Worm (Caenorhabditis elegans): Measurements from ENCODE around the gene M01H9.5.
A peak's percentile ranks its signal among the peaks of the same experiment; 100 is the strongest.

The M01H9.5 gene

DNA sequence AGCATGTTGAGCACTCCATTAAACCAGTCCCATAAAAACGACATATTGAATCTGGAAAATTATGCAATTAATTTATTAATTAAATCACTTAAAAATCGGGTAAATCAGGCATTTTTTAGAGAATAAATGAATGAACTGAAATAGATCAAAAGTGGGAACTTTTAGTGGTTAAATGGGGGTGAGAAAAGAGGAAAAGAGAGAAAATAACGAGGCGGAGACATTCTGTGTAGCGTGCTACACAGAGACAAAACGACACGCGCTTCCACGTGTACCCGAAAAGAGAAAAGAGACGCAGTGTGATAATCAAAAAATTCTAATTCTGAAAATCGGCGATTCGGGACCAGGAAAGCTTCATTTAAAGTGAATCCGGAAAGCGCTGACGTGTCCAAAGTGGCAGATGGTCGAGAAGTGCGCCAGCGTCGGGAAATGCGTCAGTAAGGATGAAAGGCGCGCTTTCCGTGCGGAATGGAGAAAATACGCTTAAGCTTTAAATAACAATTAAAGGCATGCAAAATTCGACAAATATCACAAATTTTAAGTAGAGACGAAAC, 48.1 kb downstream of the M01H9.5 start, which contains the start of gene sar-1 (continued):
- TF ChIP-seq ztf-25 (GFP tag; IDR thresholded peaks at IDR 0.05) (no peak), ccch-3 (GFP tag; optimal IDR thresholded peaks at IDR 0.05) (no peak), madf-10 (tag; optimal IDR thresholded peaks at IDR 0.05) (peak; percentile 24), F57A8.1 (GFP tag; optimal IDR thresholded peaks at IDR 0.05) (no peak), tbp1 (GFP tag; optimal IDR thresholded peaks at IDR 0.05) (peak; percentile 59), F39B2.1 (GFP tag; IDR thresholded peaks at IDR 0.05) (no peak), snpc-3.4 (tag; optimal IDR thresholded peaks at IDR 0.05) (peak; percentile 2), cebp-1 (GFP tag; IDR thresholded peaks at IDR 0.05) (no peak), cebp-1 (tag; optimal IDR thresholded peaks at IDR 0.05) (peak; percentile 71), ceh-79 (tag; optimal IDR thresholded peaks at IDR 0.05) (no peak), F33H1.4 (GFP tag; IDR thresholded peaks at IDR 0.05) (peak; percentile 72), madf-3 (GFP tag; IDR thresholded peaks at IDR 0.05) (no peak), somi-1 (GFP tag; optimal IDR thresholded peaks at IDR 0.05) (no peak), aptf-3 (GFP tag; IDR thresholded peaks at IDR 0.05) (no peak), gei-17 (GFP tag; optimal IDR thresholded peaks at IDR 0.05) (no peak), rec-8 (tag; optimal IDR thresholded peaks at IDR 0.05) (no peak), C06A6.2 (GFP tag; conservative IDR thresholded peaks at IDR 0.05) (0 out of 2 replicates have a peak, but pooled peaks have one; percentile 34), B0261.1 (tag; optimal IDR thresholded peaks at IDR 0.05) (no peak), ceh-27 (GFP tag; optimal IDR thresholded peaks at IDR 0.05) (peak; percentile 16), hlh-26 (GFP tag; conservative IDR thresholded peaks at IDR 0.05) (no peak), pbrm-1 (GFP tag; IDR thresholded peaks at IDR 0.05) (peak; percentile 79), K12H6.12 (tag; optimal IDR thresholded peaks at IDR 0.05) (peak; percentile 57), nhr-80 (tag; optimal IDR thresholded peaks at IDR 0.05) (peak; percentile 65), fkh-3 (tag; optimal IDR thresholded peaks at IDR 0.05) (no peak), lir-1 (GFP tag; conservative IDR thresholded peaks at IDR 0.05) (peak; percentile 64; the same call in 1 of the 2 replicates), snpc-4 (GFP tag; optimal IDR thresholded peaks at IDR 0.05) (no peak), snpc-4 (tag; optimal IDR thresholded peaks at IDR 0.05) (peak in 2 of 4 experiments; percentile 65 to 70), nhr-179 (tag; optimal IDR thresholded peaks at IDR 0.05) (no peak), sptf-2 (GFP tag; optimal IDR thresholded peaks at IDR 0.05) (no peak), lag-1 (GFP tag; IDR thresholded peaks at IDR 0.05) (no peak), bed-1 (GFP tag; IDR thresholded peaks at IDR 0.05) (no peak), ceh-40 (GFP tag; IDR thresholded peaks at IDR 0.05) (no peak), B0336.3 (GFP tag; IDR thresholded peaks at IDR 0.05) (peak; percentile 74), F10E7.11 (tag; optimal IDR thresholded peaks at IDR 0.05) (no peak), egl-44 (GFP tag; IDR thresholded peaks at IDR 0.05) (peak; percentile 55; the same call in 1 of the 2 replicates), nfyb-1 (GFP tag; IDR thresholded peaks at IDR 0.05) (peak; percentile 65), Y56A3A.18 (GFP tag; IDR thresholded peaks at IDR 0.05) (peak; percentile 40; the same call in 1 of the 2 replicates), ztf-28 (GFP tag; IDR thresholded peaks at IDR 0.05) (no peak), unc-130 (GFP tag; optimal IDR thresholded peaks at IDR 0.05) (no peak), mel-28 (tag; optimal IDR thresholded peaks at IDR 0.05; ENCODE audit: borderline replicate concordance) (no peak), mes-4 (tag; optimal IDR thresholded peaks at IDR 0.05) (no peak), ceh-100 (GFP tag; IDR thresholded peaks at IDR 0.05) (peak; percentile 56; the same call in 1 of the 2 replicates), hlh-12 (tag; optimal IDR thresholded peaks at IDR 0.05) (no peak), ztf-18 (tag; optimal IDR thresholded peaks at IDR 0.05) (peak; percentile 97), hmg-1.2 (GFP tag; IDR thresholded peaks at IDR 0.05) (peak; percentile 53), nhr-120 (GFP tag; IDR thresholded peaks at IDR 0.05) (no peak), him-1 (tag; optimal IDR thresholded peaks at IDR 0.05) (no peak), Y53G8AR.9 (GFP tag; conservative IDR thresholded peaks at IDR 0.05) (peak; percentile 80; the same call in 1 of the 2 replicates), hmg-20 (GFP tag; IDR thresholded peaks at IDR 0.05) (peak; percentile 67)
